Worm (Caenorhabditis elegans) whole organism, dauer: ENCODE data around the gene M28.8.

Experiments
- unc-62 ChIP-seq: sonication (generic microtip); optimal IDR thresholded peaks from 2 replicates; lab custom pipeline; 2017; ENCODE audit warnings: missing biosample characterization, missing genetic modification reagents, missing genetic modification characterization

Gene M28.8

DNA sequence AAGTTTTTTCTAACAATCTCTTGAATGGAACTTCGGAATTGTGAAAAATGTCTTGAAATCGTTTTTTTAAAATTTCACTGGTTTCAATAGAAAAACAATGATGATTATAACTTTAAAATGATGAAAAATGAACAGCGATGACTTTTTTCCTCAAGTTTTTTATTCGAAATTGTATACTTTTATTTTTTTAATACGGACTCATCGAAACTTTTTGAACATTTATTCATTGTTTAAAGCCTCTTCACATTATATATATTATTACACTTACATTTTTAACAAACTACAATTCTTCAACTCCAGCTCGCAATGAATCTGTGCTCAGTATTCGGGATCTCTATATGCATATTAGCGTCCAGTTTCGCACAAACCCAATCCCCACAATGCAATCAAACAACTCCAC, at the start of gene M28.8:
TSS of gene M28.8 (plus strand) at position 301 of the 400 bp plus-strand sequence.
- TF ChIP-seq unc-62: no peak

DNA sequence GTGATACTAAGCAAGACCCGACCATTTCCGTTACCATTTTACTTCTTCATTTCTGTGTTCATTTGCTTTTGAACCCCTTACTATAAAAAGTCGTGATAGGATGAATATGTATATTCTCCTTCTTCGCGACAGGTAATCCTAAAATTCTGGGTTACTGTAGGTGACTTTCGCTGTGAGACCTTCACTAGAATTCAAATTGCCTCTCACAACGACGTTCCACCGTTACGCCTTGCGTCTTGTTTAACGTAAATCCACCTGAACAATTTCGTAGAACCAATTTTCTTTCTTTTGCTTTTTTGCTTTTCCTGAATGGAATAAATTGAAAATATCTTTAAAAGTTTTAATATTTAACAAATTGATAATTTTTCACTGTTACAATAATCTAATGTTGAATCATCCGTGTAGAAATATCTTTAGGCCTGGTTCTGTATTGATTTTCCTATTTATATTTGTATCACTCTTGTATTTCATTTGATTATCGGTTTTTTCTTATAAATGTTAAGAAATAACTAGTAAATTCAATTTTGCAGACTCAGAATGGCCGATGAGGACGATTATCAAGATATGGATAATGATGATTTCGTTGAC, 49.1 kb upstream of the M28.8 start, which contains the start of gene rpb-6:
TSS of gene rpb-6 (plus strand) at position 538 of the 588 bp plus-strand sequence.
- no peak for TF ChIP-seq unc-62

DNA sequence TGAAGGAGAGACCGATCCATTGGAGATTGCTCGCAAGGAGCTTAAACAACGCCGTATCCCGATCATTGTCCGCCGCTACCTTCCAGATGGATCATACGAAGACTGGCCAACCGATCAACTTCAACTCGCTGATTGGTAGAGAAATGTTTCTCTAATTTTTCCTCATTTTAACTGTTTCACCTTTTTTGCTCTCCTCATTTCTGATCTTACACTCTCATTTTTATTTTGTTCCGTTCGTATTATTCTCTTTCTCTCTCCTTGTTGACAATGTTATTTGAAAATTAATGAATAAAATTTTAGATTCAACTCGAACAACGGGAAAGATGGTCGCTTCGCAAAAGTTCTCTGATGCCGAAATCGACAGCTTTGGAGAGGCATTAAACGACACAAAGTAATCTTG, 48.4 kb upstream of the M28.8 start, which contains the start of gene dohh-1:
TSS of gene dohh-1 (plus strand) at position 301 of the 400 bp plus-strand sequence.
- TF ChIP-seq unc-62: no peak

DNA sequence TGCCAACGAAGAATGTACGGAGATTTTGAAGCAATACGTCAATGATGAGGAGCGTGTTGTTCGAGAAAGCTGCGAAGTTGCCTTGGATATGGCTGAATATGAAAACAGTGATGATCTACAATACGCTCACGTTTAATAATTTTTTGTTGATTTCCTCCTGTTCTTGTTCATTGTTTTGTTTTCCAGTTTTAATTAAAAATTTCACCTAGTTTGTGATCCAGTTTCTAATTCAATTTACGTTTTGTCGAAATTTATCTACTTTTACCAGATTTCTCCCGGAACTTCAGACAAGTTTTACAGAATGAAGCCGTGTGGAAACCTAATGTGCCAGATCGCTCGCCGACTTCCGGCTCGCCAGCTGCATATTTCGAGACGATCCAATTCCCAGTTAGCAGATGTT, 47.2 kb upstream of the M28.8 start, which contains the start of gene dap-3:
TSS of gene dap-3 (plus strand) at position 301 of the 400 bp plus-strand sequence.
- no peak for TF ChIP-seq unc-62

DNA sequence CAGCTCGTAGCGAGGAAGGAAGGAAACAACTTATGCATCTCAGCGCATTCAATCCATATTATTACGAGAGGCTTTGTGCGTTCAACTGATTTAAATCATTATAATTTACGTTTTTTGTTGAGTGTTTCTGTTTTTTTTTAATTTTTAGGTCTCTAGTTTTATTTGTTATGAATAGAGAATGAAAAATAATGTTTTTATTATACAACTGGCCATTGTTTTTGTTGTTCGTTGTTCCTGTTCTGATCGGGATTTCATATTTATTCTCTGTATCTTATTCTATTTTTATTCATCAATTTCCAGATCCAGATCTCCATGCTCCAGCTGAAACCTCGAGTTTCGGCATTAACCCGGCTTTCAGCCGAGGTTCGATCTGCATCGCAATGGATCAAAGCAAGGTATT, 45.7 kb upstream of the M28.8 start, which contains the start of gene mrps-22:
TSS of gene mrps-22 (plus strand) at position 301 of the 400 bp plus-strand sequence.
- no peak for TF ChIP-seq unc-62

DNA sequence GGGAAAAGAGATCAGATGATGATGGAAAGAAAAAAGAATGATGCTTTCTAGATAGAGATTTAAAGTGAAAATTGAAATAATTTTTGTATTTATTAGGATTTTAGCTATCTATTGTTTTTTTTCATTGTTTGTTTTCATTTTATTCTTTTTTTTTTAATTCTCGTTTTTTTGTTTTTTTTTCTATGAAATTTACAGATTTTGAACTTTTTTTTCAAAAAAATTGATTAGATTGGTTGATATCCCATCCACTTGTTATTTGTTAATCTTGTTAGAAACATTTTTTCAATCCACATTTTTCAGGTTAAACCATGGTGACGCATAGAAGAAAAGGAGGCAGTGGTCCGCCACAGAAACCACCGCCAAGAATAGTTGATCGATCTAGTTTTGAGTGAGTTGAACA, 44.0 kb upstream of the M28.8 start, which contains the start of gene algn-9:
TSS of gene algn-9 (plus strand) at position 301 of the 400 bp plus-strand sequence.
- TF ChIP-seq unc-62: no peak

DNA sequence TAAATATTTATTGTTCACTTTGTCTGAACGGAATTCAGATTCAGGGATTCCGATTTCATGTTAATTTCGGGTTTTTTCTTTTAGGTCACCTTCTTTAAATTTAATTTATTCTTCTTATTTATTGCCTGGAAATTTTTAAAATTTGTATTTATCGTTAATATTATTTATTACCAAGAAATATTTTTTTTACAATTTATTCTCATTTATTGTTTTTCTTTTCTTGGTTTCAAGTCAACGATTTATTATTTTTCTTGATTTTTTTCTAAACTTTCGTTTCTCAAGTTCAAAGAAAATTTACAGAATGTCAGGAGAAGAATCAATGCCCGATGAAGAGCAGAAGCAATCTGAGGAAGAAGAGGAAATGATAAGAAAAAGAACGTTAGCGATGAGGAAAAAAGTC, 40.3 kb upstream of the M28.8 start, which contains the start of gene crn-3:
TSS of gene crn-3 (plus strand) at position 301 of the 400 bp plus-strand sequence.
- TF ChIP-seq unc-62: no peak

DNA sequence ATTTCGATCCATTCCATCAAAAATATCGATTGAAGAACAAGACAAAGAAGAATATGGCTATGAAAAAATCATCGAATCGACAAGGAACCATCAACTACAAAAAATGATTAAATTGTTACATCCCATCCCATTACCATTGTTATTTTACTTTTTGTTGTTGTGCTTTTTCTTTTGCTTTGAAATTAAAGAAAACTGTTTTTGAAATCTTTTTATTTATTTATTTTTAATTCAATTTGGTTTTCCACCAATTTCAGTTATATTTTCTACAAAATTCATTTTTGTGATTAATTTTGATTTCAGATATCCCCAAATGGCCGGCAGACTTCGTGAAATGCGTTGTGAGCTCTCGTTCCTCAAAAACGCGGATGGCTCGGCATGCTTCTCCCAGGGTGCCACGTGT, 35.6 kb upstream of the M28.8 start, which contains the start of gene crn-5:
TSS of gene crn-5 (plus strand) at position 301 of the 400 bp plus-strand sequence.
- no peak for TF ChIP-seq unc-62

DNA sequence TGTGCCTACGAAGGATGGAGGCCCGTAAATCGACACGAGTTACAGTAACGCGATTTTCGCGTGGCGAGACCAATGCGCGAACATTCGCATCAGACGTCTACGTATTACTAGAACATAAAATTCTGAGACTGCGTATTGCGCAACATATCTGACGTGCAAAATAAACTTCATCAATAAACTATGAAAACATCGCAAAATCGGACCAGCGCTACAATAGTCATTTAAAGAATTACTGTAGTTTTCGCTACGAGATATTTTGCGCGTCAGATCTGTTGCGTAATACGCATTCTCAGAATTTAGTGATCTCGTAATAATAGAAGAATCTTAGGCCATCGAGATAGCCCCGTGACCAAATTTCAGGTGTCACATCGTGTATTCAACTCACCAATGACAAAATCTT, 33.8 kb upstream of the M28.8 start:
- no peak for TF ChIP-seq unc-62

DNA sequence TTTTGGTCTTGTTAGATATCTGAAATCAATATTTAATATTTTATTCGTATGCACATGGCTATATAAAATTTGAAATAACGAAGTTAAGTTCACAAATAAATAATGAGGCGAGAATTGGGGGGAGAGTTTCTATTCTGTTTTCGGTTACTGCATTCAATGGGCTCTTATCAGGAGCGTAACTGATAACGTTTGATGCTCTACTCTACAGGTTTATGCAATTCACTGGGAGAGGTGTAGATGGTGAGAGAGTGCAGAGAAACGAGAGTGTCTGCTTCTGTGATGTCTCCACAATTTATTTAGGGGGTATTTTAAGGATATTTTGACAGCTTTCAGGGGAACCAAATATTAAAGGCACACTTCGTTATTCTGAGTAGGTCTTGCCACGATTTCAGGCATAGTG, 33.3 kb upstream of the M28.8 start, which contains the start of gene C14A4.6:
TSS of gene C14A4.6 (minus strand) at position 19 of the 400 bp plus-strand sequence.
- no peak for TF ChIP-seq unc-62

DNA sequence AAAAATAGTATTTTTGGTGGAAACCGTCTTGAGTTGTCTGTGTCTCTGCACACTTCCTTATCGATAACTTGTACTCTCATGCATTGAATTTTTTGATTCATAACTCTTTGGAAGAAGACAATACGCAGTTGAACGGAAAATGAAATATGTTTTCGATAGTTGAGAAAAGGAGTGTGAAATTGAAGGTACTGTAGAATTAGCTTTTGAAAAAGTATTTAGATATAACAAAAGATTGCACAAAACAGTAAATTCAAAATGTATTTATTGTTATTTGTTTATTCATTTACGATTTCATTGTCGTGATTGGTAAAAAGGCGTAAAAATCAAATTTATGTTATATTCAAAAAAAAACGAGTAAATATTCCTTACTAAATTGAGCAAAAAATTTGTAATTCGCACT, 31.6 kb upstream of the M28.8 start, which contains the start of gene C14A4.7:
TSS of gene C14A4.7 (minus strand) at position 101 of the 400 bp plus-strand sequence.
- TF ChIP-seq unc-62: no peak

DNA sequence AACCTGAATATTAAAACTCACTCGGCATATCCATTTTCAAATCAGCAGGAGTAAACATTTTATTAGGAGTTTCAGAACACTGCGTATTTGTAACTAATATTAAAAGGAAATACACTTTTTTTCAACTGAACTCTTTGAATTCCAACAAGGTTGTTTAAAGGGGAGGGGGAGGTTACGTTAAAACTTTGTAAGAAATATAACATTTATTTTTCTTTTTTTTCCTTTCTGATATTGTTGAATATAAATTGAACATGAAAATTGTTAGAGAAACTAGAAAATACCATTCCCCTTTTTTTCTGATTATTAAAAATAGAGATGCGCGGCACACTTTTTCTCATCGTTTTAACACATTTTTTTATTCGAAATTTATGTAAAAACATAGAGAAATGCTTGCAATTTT, 30.0 kb upstream of the M28.8 start, which contains the start of gene C14A4.8:
TSS of gene C14A4.8 (minus strand) at position 101 of the 400 bp plus-strand sequence.
- TF ChIP-seq unc-62: no peak

DNA sequence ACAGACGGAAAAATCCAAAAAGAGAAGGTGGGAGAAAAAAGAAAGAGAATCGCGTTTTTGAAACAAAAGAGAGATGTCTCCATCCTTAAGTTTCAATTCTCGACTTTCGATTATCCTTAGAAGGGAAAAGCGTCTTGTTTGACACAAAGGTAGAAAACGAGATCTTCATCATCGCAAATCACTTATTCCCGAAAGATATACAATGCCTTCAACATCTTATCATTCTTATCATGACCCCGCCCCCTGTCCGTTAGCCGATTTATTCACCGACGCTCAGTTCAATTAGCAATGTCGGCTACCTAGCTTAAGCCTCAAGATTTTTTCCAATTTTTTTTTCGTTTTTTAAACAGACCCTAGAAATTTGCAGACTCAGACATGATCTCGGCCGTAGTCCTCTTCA, 29.1 kb upstream of the M28.8 start, which contains the start of gene C14A4.9:
TSS of gene C14A4.9 (plus strand) at position 368 of the 400 bp plus-strand sequence.
- no peak for TF ChIP-seq unc-62

DNA sequence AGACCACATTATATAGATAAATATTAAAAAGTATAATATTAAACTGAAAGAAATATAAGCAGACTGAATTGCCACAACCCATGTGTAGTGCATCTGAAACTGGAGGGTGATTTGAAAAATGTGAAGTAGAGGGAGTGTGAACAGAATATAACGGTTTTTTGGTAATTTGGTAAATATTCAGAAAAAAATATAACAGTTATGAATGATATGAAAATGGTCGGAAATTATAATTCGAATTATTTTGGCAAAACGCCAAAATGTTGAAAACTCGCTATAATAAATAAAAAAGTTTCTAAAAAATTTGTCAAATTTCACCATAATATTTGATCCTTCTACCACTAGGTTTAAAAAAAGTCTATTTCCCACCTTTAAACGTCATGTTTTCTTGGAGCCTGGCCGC, 25.9 kb upstream of the M28.8 start, which contains the start of gene srv-2:
TSS of gene srv-2 (minus strand) at position 101 of the 400 bp plus-strand sequence.
- no peak for TF ChIP-seq unc-62

DNA sequence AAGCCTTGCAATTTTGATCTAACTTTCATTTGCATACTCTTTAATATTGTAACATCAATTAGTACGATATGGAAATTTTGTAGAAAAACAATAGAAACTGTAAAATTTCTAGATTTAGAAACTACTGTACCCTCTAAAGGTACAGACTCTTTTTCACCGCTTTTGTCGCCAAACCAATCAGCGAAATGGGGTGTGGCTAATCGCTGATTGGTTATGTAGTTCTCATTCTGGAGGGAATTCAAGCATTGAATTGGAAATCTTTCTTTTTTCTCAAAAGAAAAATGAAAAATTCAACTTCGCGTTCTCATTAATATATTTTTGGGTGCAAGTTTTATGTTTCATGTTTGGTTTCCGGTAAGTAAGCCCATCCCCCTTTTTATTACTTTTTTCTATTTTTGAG, 24.5 kb upstream of the M28.8 start:
- TF ChIP-seq unc-62: no peak

DNA sequence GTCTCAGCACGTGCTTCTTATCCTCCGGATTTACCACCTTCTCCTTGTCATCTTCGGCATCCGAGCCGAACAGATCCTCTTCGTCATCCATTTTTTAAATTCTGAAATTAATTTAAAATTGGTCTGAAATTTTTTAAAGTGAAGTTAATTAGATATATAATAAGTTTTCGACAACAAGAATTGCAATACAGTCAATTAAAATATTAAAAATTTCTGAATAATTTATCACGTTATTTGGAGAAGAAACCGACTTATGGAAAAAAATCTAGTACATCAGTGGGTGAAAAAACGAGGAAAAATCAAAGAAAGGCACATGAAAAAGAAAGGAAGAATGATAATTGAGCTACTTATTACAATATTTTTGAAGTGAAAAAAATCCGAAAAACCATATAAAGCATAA, 22.6 kb upstream of the M28.8 start, which contains the start of gene taf-13:
TSS of gene taf-13 (minus strand) at position 101 of the 400 bp plus-strand sequence.
- no peak for TF ChIP-seq unc-62

DNA sequence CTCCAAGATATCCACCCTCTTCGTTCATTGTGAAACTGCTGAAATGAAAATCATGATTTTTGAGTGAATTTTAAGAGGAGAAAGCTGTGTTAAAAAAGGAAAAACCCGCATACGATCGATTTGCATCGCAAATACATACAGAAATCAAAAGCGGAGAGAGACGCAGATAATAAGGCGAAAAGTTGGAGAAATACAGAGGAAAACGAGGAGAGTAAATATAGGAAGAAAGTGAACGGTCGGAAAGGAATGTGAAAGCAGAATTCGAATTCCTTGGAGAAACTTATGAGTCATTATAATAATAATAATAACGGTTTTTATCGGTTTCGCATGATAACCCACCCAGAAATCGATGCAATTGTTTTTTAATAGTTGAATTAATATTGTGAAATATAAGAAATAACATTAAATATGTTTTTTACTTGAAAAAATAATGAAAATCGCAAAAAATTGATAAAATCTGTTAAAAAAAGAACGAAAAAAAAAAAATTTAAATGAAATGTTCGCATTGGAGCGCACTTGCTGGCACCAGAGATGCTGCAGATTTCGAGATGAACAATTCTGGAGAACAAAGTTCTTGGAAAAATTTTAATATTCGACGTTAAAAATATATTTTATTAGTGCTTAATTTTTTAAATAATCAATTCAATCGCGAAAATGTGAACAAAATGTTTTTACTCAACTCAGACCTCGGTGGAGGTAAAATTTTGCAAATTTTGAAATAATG, 20.7 kb upstream of the M28.8 start, which contains the start of gene ccm-3:
TSS of gene ccm-3 (minus strand) at position 38 of the 724 bp plus-strand sequence.
- TF ChIP-seq unc-62: no peak
